Worm (Caenorhabditis elegans) whole organism, late embryonic: Measurements from ENCODE around the gene twk-13.

Experiments used
- F13H6.1 ChIP-seq: sonication (generic microtip); optimal IDR thresholded peaks from 2 replicates; lab custom pipeline; 2016; ENCODE audit warnings: missing genetic modification characterization, missing compliant biosample characterization
- ama-1 ChIP-seq: fragments of 150-350 bp; optimal IDR thresholded peaks from 2 replicates; lab custom pipeline; 2014
- ceh-2 ChIP-seq: sonication (generic microtip); optimal IDR thresholded peaks from 2 replicates; lab custom pipeline; 2016; ENCODE audit warnings: missing genotype, missing genetic modification characterization, missing compliant biosample characterization
- hlh-30 ChIP-seq: sonication (generic microtip); optimal IDR thresholded peaks from 2 replicates; lab custom pipeline; 2017; ENCODE audit warnings: antibody characterized with exemption, missing genetic modification characterization, missing compliant biosample characterization; ENCODE audit not compliant: insufficient read depth
- pag-3 ChIP-seq: sonication (generic microtip); optimal IDR thresholded peaks from 2 replicates; lab custom pipeline; 2016; ENCODE audit warnings: missing compliant biosample characterization, missing genetic modification characterization, borderline replicate concordance
- pha-4 ChIP-seq: fragments of 150-350 bp; optimal IDR thresholded peaks from 2 replicates; lab custom pipeline; 2018; ENCODE audit warnings: missing biosample characterization, missing genetic modification reagents, missing genetic modification characterization

- TF ChIP-seq pag-3 (tag; lab: Kevin White, UChicago): no peak
- no peak for TF ChIP-seq ceh-2 (tag; lab: Kevin White, UChicago)
- TF ChIP-seq ama-1 (lab: Kevin White, UChicago): no peak
- no peak for TF ChIP-seq hlh-30 (tag; lab: Kevin White, UChicago)
- no peak for TF ChIP-seq pha-4
- no peak for TF ChIP-seq F13H6.1 (tag; lab: Kevin White, UChicago)
These were observed 14.7 kb upstream of the twk-13 start, which contains the start of gene sqt-3 for ce11 chrV:12352445-12352844.
